Worm (Caenorhabditis elegans): ENCODE data around the gene Y48A6B.9.

Gene Y48A6B.9

DNA sequence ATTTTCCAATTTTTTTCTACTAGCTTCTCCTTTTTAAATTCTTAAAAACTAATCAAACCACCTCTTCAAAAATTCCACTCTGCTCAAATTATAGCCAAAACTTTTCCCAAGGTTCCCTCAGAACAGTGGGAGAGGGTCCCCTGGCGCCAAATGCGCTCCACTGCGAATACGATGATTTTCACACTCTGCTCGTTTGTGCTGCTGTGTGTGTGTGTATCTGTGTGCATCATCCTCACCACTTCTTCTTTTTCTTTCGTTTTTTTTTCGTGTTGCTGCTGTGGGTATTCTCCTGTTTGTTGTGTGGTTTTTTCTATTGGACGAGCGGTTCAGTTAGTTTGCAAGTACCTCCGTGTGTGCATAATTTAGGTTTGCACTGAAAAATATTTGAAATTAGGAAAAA, 6.3 kb downstream of the Y48A6B.9 start (continued):
- TF ChIP-seq ces-1 (GFP tag; optimal IDR thresholded peaks at IDR 0.05) (no peak), set-16 (GFP tag; IDR thresholded peaks at IDR 0.05) (no peak), nhr-102 (tag; optimal IDR thresholded peaks at IDR 0.05) (no peak), ceh-44 (GFP tag; IDR thresholded peaks at IDR 0.05) (no peak), mxl-3 (GFP tag; optimal IDR thresholded peaks at IDR 0.05) (no peak), pha-4 (GFP tag; IDR thresholded peaks at IDR 0.05) (no peak), pha-4 (tag; optimal IDR thresholded peaks at IDR 0.05) (no peak), zip-11 (GFP tag; IDR thresholded peaks at IDR 0.05) (no peak), arid-1 (GFP tag; conservative IDR thresholded peaks at IDR 0.05) (no peak), nhr-10 (tag; optimal IDR thresholded peaks at IDR 0.05) (no peak), zag-1 (tag; optimal IDR thresholded peaks at IDR 0.05) (no peak), dmd-6 (GFP tag; IDR thresholded peaks at IDR 0.05) (peak; percentile 21; the same call in 1 of the 2 replicates), unc-130 (GFP tag; optimal IDR thresholded peaks at IDR 0.05) (no peak), dmd-9 (GFP tag; IDR thresholded peaks at IDR 0.05) (no peak), lin-15B (tag; optimal IDR thresholded peaks at IDR 0.05) (no peak), dpl-1 (GFP tag; optimal IDR thresholded peaks at IDR 0.05) (no peak), aha-1 (tag) (peak; percentile 99), F37D6.2 (tag; optimal IDR thresholded peaks at IDR 0.05) (no peak), dmd-8 (GFP tag; IDR thresholded peaks at IDR 0.05) (no peak), attf-4 (tag; optimal IDR thresholded peaks at IDR 0.05) (no peak)

DNA sequence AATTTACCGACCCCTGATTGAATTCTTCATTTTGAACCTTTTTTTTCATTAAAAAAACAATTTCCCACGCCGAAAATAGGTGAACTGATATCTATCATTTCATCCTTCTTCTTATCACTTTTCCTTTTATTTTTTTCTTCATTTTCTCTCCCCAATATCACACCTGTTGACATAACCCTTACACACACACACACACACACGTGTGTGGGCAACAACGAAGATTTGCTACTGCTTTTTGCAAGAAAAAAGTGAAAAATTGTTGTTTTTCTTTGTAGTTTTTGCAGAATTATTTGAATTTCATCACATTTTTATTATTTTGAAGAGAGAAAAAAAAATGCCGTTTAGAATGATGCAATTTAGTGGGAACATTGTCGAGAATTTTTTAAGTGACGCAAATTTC, 7.6 kb downstream of the Y48A6B.9 start:
- no peak for TF ChIP-seq rbr-2 (tag; optimal IDR thresholded peaks at IDR 0.05)
- no peak for TF ChIP-seq zip-11 (GFP tag; IDR thresholded peaks at IDR 0.05)
- no peak for TF ChIP-seq skn-1 (tag; optimal IDR thresholded peaks at IDR 0.05)
- peak; percentile 46 for TF ChIP-seq hlh-30 (tag; optimal IDR thresholded peaks at IDR 0.05; ENCODE audit: insufficient read depth)
- TF ChIP-seq set-16 (GFP tag; IDR thresholded peaks at IDR 0.05): no peak
- peak; percentile 64 for TF ChIP-seq aha-1 (tag)
- TF ChIP-seq lin-1 (GFP tag; IDR thresholded peaks at IDR 0.05): no peak
- no peak for TF ChIP-seq sdz-12 (GFP tag; optimal IDR thresholded peaks at IDR 0.05)
- peak; percentile 93 for TF ChIP-seq mxl-3 (GFP tag; optimal IDR thresholded peaks at IDR 0.05)
- TF ChIP-seq D1046.2 (GFP tag; IDR thresholded peaks at IDR 0.05): no peak
- peak; percentile 33 for TF ChIP-seq pqm-1 (tag; optimal IDR thresholded peaks at IDR 0.05)
- no peak for TF ChIP-seq zag-1 (tag; optimal IDR thresholded peaks at IDR 0.05)
- no peak for TF ChIP-seq lir-3 (tag; optimal IDR thresholded peaks at IDR 0.05)
- TF ChIP-seq unc-130 (GFP tag; optimal IDR thresholded peaks at IDR 0.05): no peak
- TF ChIP-seq mdl-1 (tag; optimal IDR thresholded peaks at IDR 0.05): peak; percentile 21 to 70
- TF ChIP-seq mep-1 (tag; optimal IDR thresholded peaks at IDR 0.05): no peak
- no peak for TF ChIP-seq tag-97 (GFP tag; IDR thresholded peaks at IDR 0.05)
- peak in 1 of 2 experiments; percentile 6 for TF ChIP-seq daf-16 (GFP tag; optimal IDR thresholded peaks at IDR 0.05)
- peak; percentile 48 for TF ChIP-seq daf-16 (tag; optimal IDR thresholded peaks at IDR 0.05)
- TF ChIP-seq nhr-28 (tag; optimal IDR thresholded peaks at IDR 0.05): peak; percentile 69

DNA sequence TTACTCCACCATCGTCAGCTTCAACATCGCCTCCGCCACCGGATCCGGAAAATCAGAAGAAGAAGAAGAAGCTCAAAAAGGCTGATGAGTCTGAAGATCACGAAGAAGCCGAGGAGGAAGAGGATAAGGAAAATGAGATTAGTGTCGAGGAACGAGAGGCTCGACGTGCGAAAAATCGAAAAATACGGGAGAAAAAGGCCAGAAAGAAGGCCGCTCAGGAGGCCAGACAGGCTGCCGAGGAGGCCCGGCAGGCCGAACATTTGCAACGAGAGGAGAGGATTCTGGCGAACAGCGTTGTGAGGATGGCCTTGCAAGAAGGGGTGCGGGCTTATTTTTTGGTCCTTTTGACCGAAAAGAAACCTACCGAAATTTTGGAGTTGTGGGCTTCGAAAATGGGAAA, 12.2 kb downstream of the Y48A6B.9 start:
- TF ChIP-seq ceh-28 (tag; optimal IDR thresholded peaks at IDR 0.05) (no peak), zip-11 (GFP tag; IDR thresholded peaks at IDR 0.05) (no peak), nhr-48 (tag; optimal IDR thresholded peaks at IDR 0.05) (no peak), set-16 (GFP tag; IDR thresholded peaks at IDR 0.05) (peak; percentile 71), dve-1 (tag; optimal IDR thresholded peaks at IDR 0.05; ENCODE audit: insufficient read depth) (no peak), madf-5 (GFP tag; IDR thresholded peaks at IDR 0.05) (no peak), D1046.2 (GFP tag; IDR thresholded peaks at IDR 0.05) (no peak), php-3 (GFP tag; IDR thresholded peaks at IDR 0.05) (no peak), aly-2 (tag; optimal IDR thresholded peaks at IDR 0.05) (no peak), mdl-1 (tag; optimal IDR thresholded peaks at IDR 0.05) (no peak), unc-62 (GFP tag; optimal IDR thresholded peaks at IDR 0.05 in 1 of 2) (peak in 1 of 2 experiments; percentile 1), unc-62 (tag; optimal IDR thresholded peaks at IDR 0.05) (no peak), R02D3.7 (tag; optimal IDR thresholded peaks at IDR 0.05) (no peak), attf-4 (tag; optimal IDR thresholded peaks at IDR 0.05) (no peak), zfp-2 (tag; optimal IDR thresholded peaks at IDR 0.05) (no peak), aha-1 (tag) (peak; percentile 87)
